Fruit fly (Drosophila melanogaster): ENCODE results near the gene CG3744.

Gene CG3744

DNA sequence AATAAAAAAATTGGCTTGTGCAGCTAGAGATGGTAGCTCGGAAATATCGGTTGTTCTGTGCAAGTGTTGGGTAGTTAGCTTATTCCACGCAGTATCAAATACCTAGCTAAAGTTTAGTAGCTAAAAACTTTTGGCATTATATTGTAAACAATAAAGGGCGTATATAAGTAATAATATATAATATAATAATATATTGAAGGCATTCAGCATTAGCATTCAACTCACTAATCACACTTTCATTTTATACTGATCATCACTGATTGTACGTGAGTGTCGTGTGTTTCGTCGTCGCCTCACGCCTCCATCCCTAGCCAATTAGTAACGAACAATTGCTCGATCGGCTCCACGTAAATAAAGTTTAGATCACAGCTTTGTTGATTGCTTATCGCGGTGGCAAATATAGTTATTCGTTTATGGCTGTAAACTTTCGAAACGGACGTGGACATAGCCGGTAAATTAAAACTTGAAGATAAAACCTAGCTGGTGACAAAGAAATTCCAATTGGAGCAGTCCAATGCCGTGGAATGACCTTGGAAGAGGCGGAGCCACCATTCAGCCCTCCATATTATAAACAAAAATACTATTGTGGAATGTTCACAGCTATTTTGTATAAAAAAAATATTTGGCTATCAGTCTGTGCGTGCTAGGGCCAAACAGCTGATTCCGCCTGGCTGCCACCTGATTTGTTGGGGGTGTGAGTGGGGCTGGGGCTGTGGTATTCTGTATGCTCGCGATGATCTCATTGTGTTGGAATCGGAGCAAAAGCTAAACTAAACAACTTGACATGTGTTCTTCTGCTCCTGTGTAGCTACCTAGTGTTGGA lies 41.6 kb upstream of the CG3744 start, which contains the start of the genes PIG-S, sud1 and CG11168 (continued):
- no peak for TF ChIP-seq Eip93F (GFP tag; optimal IDR thresholded peaks at IDR 0.05)
- TF ChIP-seq acj6 (GFP tag; optimal IDR thresholded peaks at IDR 0.05), result no peak
- TF ChIP-seq Sox102F (GFP tag; optimal IDR thresholded peaks at IDR 0.05), result no peak
- TF ChIP-seq CG9139 (GFP tag; optimal IDR thresholded peaks at IDR 0.05), result no peak
- TF ChIP-seq fd59A (GFP tag; optimal IDR thresholded peaks at IDR 0.05), result no peak
- no peak for TF ChIP-seq ss (GFP tag; optimal IDR thresholded peaks at IDR 0.05)
- no peak for TF ChIP-seq Eip75B (GFP tag; optimal IDR thresholded peaks at IDR 0.05)
- no peak for TF ChIP-seq salr (GFP tag; optimal IDR thresholded peaks at IDR 0.05)
- TF ChIP-seq topi (GFP tag; optimal IDR thresholded peaks at IDR 0.05), result no peak
- peak; percentile 63 for TF ChIP-seq CG3032 (tag; optimal IDR thresholded peaks at IDR 0.05)
- TF ChIP-seq CG34406 (GFP tag; optimal IDR thresholded peaks at IDR 0.05), result no peak
- TF ChIP-seq dac (GFP tag; optimal IDR thresholded peaks at IDR 0.05), result no peak
- TF ChIP-seq CG6792 (GFP tag; optimal IDR thresholded peaks at IDR 0.05), result no peak
- TF ChIP-seq pdm3 (GFP tag; optimal IDR thresholded peaks at IDR 0.05), result no peak
- TF ChIP-seq CG11902 (GFP tag; optimal IDR thresholded peaks at IDR 0.05), result no peak
- TF ChIP-seq Hr38 (GFP tag; optimal IDR thresholded peaks at IDR 0.05), result no peak
- no peak for TF ChIP-seq OdsH (GFP tag; optimal IDR thresholded peaks at IDR 0.05)
- TF ChIP-seq eg (GFP tag; IDR thresholded peaks at IDR 0.05), result peak; percentile 54; the same call in 2 of the 3 replicates
- peak; percentile 11; the same call in 1 of the 2 replicates for TF ChIP-seq CG11294 (GFP tag; IDR thresholded peaks at IDR 0.05)
- no peak for TF ChIP-seq Ets96B (tag; optimal IDR thresholded peaks at IDR 0.05)
- TF ChIP-seq CG31627 (GFP tag; optimal IDR thresholded peaks at IDR 0.05), result peak; percentile 28
- TF ChIP-seq CG7368 (GFP tag; optimal IDR thresholded peaks at IDR 0.05), result no peak
- TF ChIP-seq dsx (GFP tag; optimal IDR thresholded peaks at IDR 0.05; ENCODE audit: poor library complexity, severe bottlenecking), result peak; percentile 38
- no peak for TF ChIP-seq CG10669 (GFP tag; optimal IDR thresholded peaks at IDR 0.05)
- TF ChIP-seq CG4318 (GFP tag; optimal IDR thresholded peaks at IDR 0.05), result no peak
- TF ChIP-seq Sox15 (GFP tag; optimal IDR thresholded peaks at IDR 0.05), result peak; percentile 14
- TF ChIP-seq cyc (GFP tag; optimal IDR thresholded peaks at IDR 0.05), result no peak
- no peak for TF ChIP-seq CG8319 (GFP tag; optimal IDR thresholded peaks at IDR 0.05)
- TF ChIP-seq lz (GFP tag; optimal IDR thresholded peaks at IDR 0.05), result peak; percentile 41
- TF ChIP-seq Sox14 (GFP tag; optimal IDR thresholded peaks at IDR 0.05), result no peak
- TF ChIP-seq Ets21C (GFP tag; optimal IDR thresholded peaks at IDR 0.05), result no peak

DNA sequence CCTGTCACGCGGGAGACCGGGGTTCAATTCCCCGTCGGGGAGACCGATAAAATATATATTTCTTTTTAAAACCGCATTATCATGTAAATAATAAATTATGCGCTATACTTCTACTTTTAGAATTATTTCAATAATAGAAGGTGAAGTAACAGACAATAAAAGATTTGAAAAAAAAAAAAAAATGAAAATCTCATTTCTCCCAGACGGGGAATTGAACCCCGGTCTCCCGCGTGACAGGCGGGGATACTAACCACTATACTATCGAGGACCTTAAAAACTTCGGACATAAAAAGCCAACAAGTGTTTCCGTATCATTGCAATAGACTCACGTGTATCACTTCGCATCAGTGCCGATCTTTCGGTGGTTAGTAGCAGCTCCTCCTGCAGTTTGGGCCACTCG lies 38.4 kb upstream of the CG3744 start:
- no peak for TF ChIP-seq vri (GFP tag; optimal IDR thresholded peaks at IDR 0.05)
- TF ChIP-seq CG31627 (GFP tag; optimal IDR thresholded peaks at IDR 0.05), result no peak
- TF ChIP-seq CG6808 (GFP tag; optimal IDR thresholded peaks at IDR 0.05), result no peak
- TF ChIP-seq CG7368 (GFP tag; optimal IDR thresholded peaks at IDR 0.05), result no peak
- TF ChIP-seq esn (GFP tag; optimal IDR thresholded peaks at IDR 0.05), result no peak
- no peak for TF ChIP-seq Sox15 (GFP tag; optimal IDR thresholded peaks at IDR 0.05)
- TF ChIP-seq OdsH (GFP tag; optimal IDR thresholded peaks at IDR 0.05), result no peak

DNA sequence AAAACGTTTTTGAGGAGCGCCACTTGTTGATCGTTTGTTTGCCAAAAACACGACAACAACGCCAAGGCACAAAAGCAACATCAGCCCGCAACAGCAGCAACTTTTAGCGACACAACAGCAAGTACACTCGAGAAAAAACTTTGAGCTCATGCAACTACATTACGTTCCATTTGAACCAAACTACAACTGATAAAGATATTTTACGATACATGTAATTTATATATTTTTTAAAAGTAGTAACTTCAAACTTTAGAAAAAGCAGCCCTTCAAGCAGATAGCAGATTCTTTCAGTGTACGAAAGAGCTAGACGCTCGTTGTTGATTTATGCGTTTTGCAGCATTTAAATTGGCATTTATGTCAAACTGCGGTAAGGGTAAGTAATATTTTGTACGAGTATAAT lies 33.6 kb upstream of the CG3744 start:
- TF ChIP-seq Lpt (GFP tag; optimal IDR thresholded peaks at IDR 0.05) (peak; percentile 47), CG15336 (GFP tag; IDR thresholded peaks at IDR 0.05) (peak; percentile 84), CG7368 (GFP tag; optimal IDR thresholded peaks at IDR 0.05) (peak; percentile 4), CG3032 (tag; optimal IDR thresholded peaks at IDR 0.05) (no peak), CG32006 (GFP tag; optimal IDR thresholded peaks at IDR 0.05) (peak; percentile 79), CG8632 (GFP tag; optimal IDR thresholded peaks at IDR 0.05) (peak; percentile 2), Eip78C (GFP tag) (peak; percentile 85), CG4318 (GFP tag; optimal IDR thresholded peaks at IDR 0.05) (peak; percentile 59), eg (GFP tag; IDR thresholded peaks at IDR 0.05) (peak; percentile 92), CG11902 (GFP tag; optimal IDR thresholded peaks at IDR 0.05) (peak; percentile 21), dac (GFP tag; optimal IDR thresholded peaks at IDR 0.05) (peak; percentile 56), CG6276 (GFP tag; optimal IDR thresholded peaks at IDR 0.05) (peak; percentile 73), achi (GFP tag; optimal IDR thresholded peaks at IDR 0.05) (peak; percentile 50), dsx (GFP tag; optimal IDR thresholded peaks at IDR 0.05; ENCODE audit: poor library complexity, severe bottlenecking) (no peak), OdsH (GFP tag; optimal IDR thresholded peaks at IDR 0.05) (peak; percentile 60), pdm3 (GFP tag; optimal IDR thresholded peaks at IDR 0.05) (peak; percentile 52), Ets96B (tag; optimal IDR thresholded peaks at IDR 0.05) (no peak), acj6 (GFP tag; optimal IDR thresholded peaks at IDR 0.05) (peak; percentile 39), spab (GFP tag; optimal IDR thresholded peaks at IDR 0.05) (no peak), CG11294 (GFP tag; IDR thresholded peaks at IDR 0.05) (peak; percentile 60), CG3919 (GFP tag; optimal IDR thresholded peaks at IDR 0.05) (peak; percentile 56), Gug (GFP tag; IDR thresholded peaks at IDR 0.05) (peak; percentile 53; the same call in 1 of the 2 replicates), CG6163 (GFP tag; IDR thresholded peaks at IDR 0.05) (peak; percentile 77), CG11762 (GFP tag; optimal IDR thresholded peaks at IDR 0.05; ENCODE audit: insufficient read depth) (peak; percentile 43)

Data from whole organism, prepupa.